Fruit fly (Drosophila melanogaster): ENCODE measurements around the gene Tcs4.

dm6 chrX:19748014-19748413, 46.5 kb upstream of the Tcs4 start, which contains the start of gene Alr:
- no peak for TF ChIP-seq CG13204 (GFP tag; optimal IDR thresholded peaks at IDR 0.05)
- no peak for TF ChIP-seq CG10348 (GFP tag; IDR thresholded peaks at IDR 0.05)
- TF ChIP-seq CG9948 (tag; optimal IDR thresholded peaks at IDR 0.05): no peak
- TF ChIP-seq CG14655 (GFP tag; optimal IDR thresholded peaks at IDR 0.05): no peak
- no peak for TF ChIP-seq CG8159 (tag; optimal IDR thresholded peaks at IDR 0.05)
- no peak for TF ChIP-seq CG34367 (tag; optimal IDR thresholded peaks at IDR 0.05)
- TF ChIP-seq gl (tag; optimal IDR thresholded peaks at IDR 0.05): no peak
- TF ChIP-seq rn (GFP tag; IDR thresholded peaks at IDR 0.05): no peak
- no peak for TF ChIP-seq CG32121 (GFP tag; IDR thresholded peaks at IDR 0.05)
- TF ChIP-seq CG8301 (tag; optimal IDR thresholded peaks at IDR 0.05): no peak

All from whole organism, pupa.